1 fruit fly cellular context compared by ENCODE assay signal in genomic region chr2L:14474987-14475386, dm6.
TF ChIP-seq lines count a peak whose summit lies in the region.

No protein-coding gene starts in this region.

TF ChIP-seq in whole organism, embryonic, 481 proteins besides CTCF, POLR2A, EP300 and RAD21 (continued from another document and continues in another):
- peak; percentile 61 for TF ChIP-seq dmrt99B (tag; optimal IDR thresholded peaks at IDR 0.05; lab: Kevin White, UChicago)
- no peak for TF ChIP-seq HLH54F (GFP tag; optimal IDR thresholded peaks at IDR 0.05; lab: Kevin White, UChicago)
- TF ChIP-seq CG34422 (GFP tag; IDR thresholded peaks at IDR 0.05; lab: Robert Waterston, UW), result 0 out of 3 replicates have a peak, but pooled peaks have one; percentile 12
- peak; percentile 41 for TF ChIP-seq Nf-YC (tag; optimal IDR thresholded peaks at IDR 0.05; lab: Kevin White, UChicago)
- no peak for TF ChIP-seq zf30C (GFP tag; optimal IDR thresholded peaks at IDR 0.05; lab: Kevin White, UChicago)
- TF ChIP-seq Eip74EF (GFP tag; optimal IDR thresholded peaks at IDR 0.05; lab: Kevin White, UChicago), result no peak
- no peak for TF ChIP-seq hbn (GFP tag; IDR thresholded peaks at IDR 0.05; lab: Robert Waterston, UW; ENCODE audit: partially characterized antibody)
- no peak for TF ChIP-seq CG9876 (GFP tag; optimal IDR thresholded peaks at IDR 0.05; lab: Kevin White, UChicago)
- peak; percentile 64 for TF ChIP-seq CG6254 (GFP tag; optimal IDR thresholded peaks at IDR 0.05; lab: Kevin White, UChicago)
- TF ChIP-seq Dad (GFP tag; optimal IDR thresholded peaks at IDR 0.05; lab: Kevin White, UChicago), result no peak
- no peak for TF ChIP-seq Hr39 (optimal IDR thresholded peaks at IDR 0.05; lab: Kevin White, UChicago)
- TF ChIP-seq croc (GFP tag; conservative IDR thresholded peaks at IDR 0.05; lab: Robert Waterston, UW), result no peak; the same call in 2 of the 3 replicates
- TF ChIP-seq nerfin-1 (tag; optimal IDR thresholded peaks at IDR 0.05; lab: Kevin White, UChicago), result peak; percentile 68
- no peak for TF ChIP-seq CG9609 (GFP tag; optimal IDR thresholded peaks at IDR 0.05; lab: Kevin White, UChicago)
- no peak for TF ChIP-seq CG42726 (GFP tag; IDR thresholded peaks at IDR 0.05; lab: Robert Waterston, UW; ENCODE audit: partially characterized antibody)
- TF ChIP-seq CG6791 (GFP tag; IDR thresholded peaks at IDR 0.05; lab: Robert Waterston, UW; ENCODE audit: partially characterized antibody), result no peak
- TF ChIP-seq CG1529 (GFP tag; optimal IDR thresholded peaks at IDR 0.05; lab: Kevin White, UChicago), result peak; percentile 66
- no peak for TF ChIP-seq grn (GFP tag; optimal IDR thresholded peaks at IDR 0.05; lab: Kevin White, UChicago)
- no peak for TF ChIP-seq CG11398 (GFP tag; optimal IDR thresholded peaks at IDR 0.05; lab: Kevin White, UChicago)
- no peak for TF ChIP-seq pnt (GFP tag; optimal IDR thresholded peaks at IDR 0.05; lab: Kevin White, UChicago)
- no peak for TF ChIP-seq chn (GFP tag; optimal IDR thresholded peaks at IDR 0.05; lab: Kevin White, UChicago)
- TF ChIP-seq CG7271 (tag; optimal IDR thresholded peaks at IDR 0.05; lab: Kevin White, UChicago), result no peak
- no peak for TF ChIP-seq zfh1 (GFP tag; IDR thresholded peaks at IDR 0.05; lab: Robert Waterston, UW)
- TF ChIP-seq bsh (GFP tag; optimal IDR thresholded peaks at IDR 0.05; lab: Kevin White, UChicago), result peak; percentile 47 to 77
- TF ChIP-seq CG10979 (tag; optimal IDR thresholded peaks at IDR 0.05; lab: Kevin White, UChicago), result peak; percentile 55
- TF ChIP-seq CG5180 (GFP tag; optimal IDR thresholded peaks at IDR 0.05; lab: Kevin White, UChicago), result peak; percentile 40
- TF ChIP-seq Vsx1 (GFP tag; optimal IDR thresholded peaks at IDR 0.05; lab: Kevin White, UChicago), result no peak
- TF ChIP-seq CG2199 (GFP tag; IDR thresholded peaks at IDR 0.05; lab: Robert Waterston, UW), result no peak
- peak; percentile 25 for TF ChIP-seq cwo (GFP tag; optimal IDR thresholded peaks at IDR 0.05; lab: Kevin White, UChicago)
- TF ChIP-seq tx (GFP tag; optimal IDR thresholded peaks at IDR 0.05; lab: Kevin White, UChicago), result no peak
- TF ChIP-seq Hr51 (GFP tag; optimal IDR thresholded peaks at IDR 0.05; lab: Kevin White, UChicago), result peak in 1 of 2 experiments; percentile 65
- peak; percentile 82 for TF ChIP-seq gcm (GFP tag; optimal IDR thresholded peaks at IDR 0.05; lab: Kevin White, UChicago)
- TF ChIP-seq CG31388 (GFP tag; optimal IDR thresholded peaks at IDR 0.05; lab: Kevin White, UChicago), result no peak
- no peak for TF ChIP-seq insv (GFP tag; optimal IDR thresholded peaks at IDR 0.05; lab: Kevin White, UChicago)
- TF ChIP-seq toy (GFP tag; IDR thresholded peaks at IDR 0.05; lab: Robert Waterston, UW), result no peak
- no peak for TF ChIP-seq Opbp (GFP tag; IDR thresholded peaks at IDR 0.05; lab: Robert Waterston, UW; ENCODE audit: partially characterized antibody)
- TF ChIP-seq CG1233 (GFP tag; optimal IDR thresholded peaks at IDR 0.05; lab: Kevin White, UChicago), result peak; percentile 56
- TF ChIP-seq Sox100B (GFP tag; optimal IDR thresholded peaks at IDR 0.05; lab: Kevin White, UChicago), result peak; percentile 56
- TF ChIP-seq CG30431 (GFP tag; optimal IDR thresholded peaks at IDR 0.05; lab: Kevin White, UChicago), result no peak
- TF ChIP-seq bbx (GFP tag; IDR thresholded peaks at IDR 0.05; lab: Robert Waterston, UW; ENCODE audit: partially characterized antibody), result no peak
- TF ChIP-seq phol (tag; optimal IDR thresholded peaks at IDR 0.05; lab: Kevin White, UChicago), result peak; percentile 78
- TF ChIP-seq pan (optimal IDR thresholded peaks at IDR 0.05; lab: Kevin White, UChicago), result no peak
- TF ChIP-seq pan (GFP tag; optimal IDR thresholded peaks at IDR 0.05 in 1 of 2, IDR thresholded peaks at IDR 0.05 in 1 of 2), result peak in 1 of 2 experiments; percentile 36
- TF ChIP-seq CG3281 (GFP tag; optimal IDR thresholded peaks at IDR 0.05; lab: Kevin White, UChicago), result peak; percentile 31
- no peak for TF ChIP-seq C15 (GFP tag; IDR thresholded peaks at IDR 0.05; lab: Robert Waterston, UW)
- no peak for TF ChIP-seq CG11696 (GFP tag; IDR thresholded peaks at IDR 0.05; lab: Robert Waterston, UW)
- TF ChIP-seq MTF-1 (GFP tag; optimal IDR thresholded peaks at IDR 0.05; lab: Kevin White, UChicago; ENCODE audit: borderline replicate concordance), result peak; percentile 16
- peak; percentile 42 for TF ChIP-seq nom (GFP tag; optimal IDR thresholded peaks at IDR 0.05; lab: Kevin White, UChicago)
- no peak for TF ChIP-seq sisA (GFP tag; IDR thresholded peaks at IDR 0.05; lab: Robert Waterston, UW)
- TF ChIP-seq CG18619 (GFP tag; optimal IDR thresholded peaks at IDR 0.05; lab: Kevin White, UChicago), result no peak
- no peak for TF ChIP-seq wor (GFP tag; IDR thresholded peaks at IDR 0.05; lab: Robert Waterston, UW)
- no peak for TF ChIP-seq sr (GFP tag; IDR thresholded peaks at IDR 0.05; lab: Robert Waterston, UW)
- TF ChIP-seq tna (GFP tag; IDR thresholded peaks at IDR 0.05; lab: Robert Waterston, UW; ENCODE audit: partially characterized antibody), result no peak
- TF ChIP-seq CG14050 (GFP tag; IDR thresholded peaks at IDR 0.05; lab: Robert Waterston, UW), result peak; percentile 40; the same call in 2 of the 3 replicates
- peak; percentile 41 for TF ChIP-seq CG15011 (GFP tag; optimal IDR thresholded peaks at IDR 0.05; lab: Kevin White, UChicago)
- TF ChIP-seq bcd (GFP tag; optimal IDR thresholded peaks at IDR 0.05; lab: Kevin White, UChicago), result peak; percentile 10
- no peak for TF ChIP-seq fru (optimal IDR thresholded peaks at IDR 0.05; lab: Kevin White, UChicago)
- no peak for TF ChIP-seq B-H2 (GFP tag; optimal IDR thresholded peaks at IDR 0.05; lab: Kevin White, UChicago)
- TF ChIP-seq CG11456 (GFP tag; IDR thresholded peaks at IDR 0.05; lab: Robert Waterston, UW), result no peak
- TF ChIP-seq D19B (GFP tag; optimal IDR thresholded peaks at IDR 0.05; lab: Kevin White, UChicago), result no peak
- TF ChIP-seq ken (GFP tag; IDR thresholded peaks at IDR 0.05; lab: Robert Waterston, UW), result no peak
- TF ChIP-seq B-H1 (GFP tag; IDR thresholded peaks at IDR 0.05; lab: Robert Waterston, UW), result no peak
- TF ChIP-seq jumu (GFP tag; optimal IDR thresholded peaks at IDR 0.05; lab: Kevin White, UChicago), result no peak
- no peak for TF ChIP-seq otp (GFP tag; IDR thresholded peaks at IDR 0.05; lab: Robert Waterston, UW)
- no peak for TF ChIP-seq Camta (GFP tag; optimal IDR thresholded peaks at IDR 0.05; lab: Kevin White, UChicago)
- 0 out of 2 replicates have a peak, but pooled peaks have one; percentile 50 for TF ChIP-seq CG32767 (GFP tag; IDR thresholded peaks at IDR 0.05; lab: Robert Waterston, UW)
- no peak for TF ChIP-seq sd (tag; optimal IDR thresholded peaks at IDR 0.05; lab: Kevin White, UChicago)
- no peak for TF ChIP-seq Six4 (GFP tag; optimal IDR thresholded peaks at IDR 0.05; lab: Kevin White, UChicago)
- TF ChIP-seq CG6765 (GFP tag; optimal IDR thresholded peaks at IDR 0.05; lab: Kevin White, UChicago), result peak; percentile 34
- no peak for TF ChIP-seq CG18011 (GFP tag; optimal IDR thresholded peaks at IDR 0.05; lab: Kevin White, UChicago)
- TF ChIP-seq usp (GFP tag; optimal IDR thresholded peaks at IDR 0.05; lab: Kevin White, UChicago), result no peak
- TF ChIP-seq CG10431 (GFP tag; optimal IDR thresholded peaks at IDR 0.05; lab: Kevin White, UChicago), result peak; percentile 44
- no peak for TF ChIP-seq pros (GFP tag; optimal IDR thresholded peaks at IDR 0.05; lab: Kevin White, UChicago)
- peak; percentile 57 for TF ChIP-seq CG9437 (GFP tag; optimal IDR thresholded peaks at IDR 0.05; lab: Kevin White, UChicago)
- TF ChIP-seq Lpt (GFP tag; optimal IDR thresholded peaks at IDR 0.05; lab: Kevin White, UChicago), result no peak
- peak; percentile 27; the same call in 1 of the 2 replicates for TF ChIP-seq CG32772 (GFP tag; IDR thresholded peaks at IDR 0.05; lab: Robert Waterston, UW)
- TF ChIP-seq CG12769 (tag; optimal IDR thresholded peaks at IDR 0.05; lab: Kevin White, UChicago), result no peak
- TF ChIP-seq CG31365 (tag; optimal IDR thresholded peaks at IDR 0.05; lab: Kevin White, UChicago), result peak; percentile 29
- TF ChIP-seq HmgZ (tag; optimal IDR thresholded peaks at IDR 0.05; lab: Kevin White, UChicago), result peak; percentile 4
- no peak for TF ChIP-seq Atf6 (GFP tag; IDR thresholded peaks at IDR 0.05; lab: Robert Waterston, UW)
- no peak for TF ChIP-seq hkb (optimal IDR thresholded peaks at IDR 0.05; lab: Kevin White, UChicago)
- no peak for TF ChIP-seq hkb (GFP tag; IDR thresholded peaks at IDR 0.05; lab: Robert Waterston, UW)
- no peak for TF ChIP-seq gfzf (GFP tag; optimal IDR thresholded peaks at IDR 0.05; lab: Kevin White, UChicago)
- TF ChIP-seq ind (GFP tag; optimal IDR thresholded peaks at IDR 0.05; lab: Kevin White, UChicago), result peak; percentile 1
- no peak for TF ChIP-seq cad (GFP tag; optimal IDR thresholded peaks at IDR 0.05; lab: Kevin White, UChicago)
- TF ChIP-seq Xrp1 (GFP tag; IDR thresholded peaks at IDR 0.05; lab: Robert Waterston, UW), result peak; percentile 67
- no peak for TF ChIP-seq HLHmδ (GFP tag; optimal IDR thresholded peaks at IDR 0.05; lab: Kevin White, UChicago)
- TF ChIP-seq twi (tag; optimal IDR thresholded peaks at IDR 0.05; lab: Kevin White, UChicago), result no peak
- no peak for TF ChIP-seq CG1647 (GFP tag; optimal IDR thresholded peaks at IDR 0.05; lab: Kevin White, UChicago)
- no peak for TF ChIP-seq CG15601 (tag; optimal IDR thresholded peaks at IDR 0.05; lab: Kevin White, UChicago)
- no peak for TF ChIP-seq CG3847 (GFP tag; IDR thresholded peaks at IDR 0.05; lab: Robert Waterston, UW)
- TF ChIP-seq CG34224 (GFP tag; IDR thresholded peaks at IDR 0.05; lab: Robert Waterston, UW; ENCODE audit: partially characterized antibody), result no peak
- no peak for TF ChIP-seq eyg (GFP tag; optimal IDR thresholded peaks at IDR 0.05; lab: Kevin White, UChicago)
- no peak for TF ChIP-seq lov (optimal IDR thresholded peaks at IDR 0.05; lab: Kevin White, UChicago)
- TF ChIP-seq lov (GFP tag; IDR thresholded peaks at IDR 0.05; lab: Robert Waterston, UW), result 0 out of 3 replicates have a peak, but pooled peaks have one; percentile 10
- no peak for TF ChIP-seq al (GFP tag; IDR thresholded peaks at IDR 0.05; lab: Robert Waterston, UW)
- peak; percentile 18; the same call in 1 of the 2 replicates for TF ChIP-seq stc (GFP tag; IDR thresholded peaks at IDR 0.05; lab: Robert Waterston, UW)
- TF ChIP-seq emc (GFP tag; optimal IDR thresholded peaks at IDR 0.05; lab: Kevin White, UChicago), result no peak
- no peak for TF ChIP-seq YL-1 (GFP tag; optimal IDR thresholded peaks at IDR 0.05; lab: Kevin White, UChicago)
- TF ChIP-seq Fer1 (GFP tag; optimal IDR thresholded peaks at IDR 0.05; lab: Kevin White, UChicago), result peak; percentile 68
- TF ChIP-seq CG9215 (GFP tag; IDR thresholded peaks at IDR 0.05; lab: Robert Waterston, UW), result no peak
- TF ChIP-seq Ssrp (tag; optimal IDR thresholded peaks at IDR 0.05; lab: Kevin White, UChicago), result peak; percentile 63
- TF ChIP-seq CG17829 (tag; optimal IDR thresholded peaks at IDR 0.05; lab: Kevin White, UChicago), result peak; percentile 75
- TF ChIP-seq ewg (GFP tag; optimal IDR thresholded peaks at IDR 0.05; lab: Kevin White, UChicago), result no peak
- TF ChIP-seq Doc3 (GFP tag; IDR thresholded peaks at IDR 0.05; lab: Robert Waterston, UW; ENCODE audit: partially characterized antibody), result no peak
- TF ChIP-seq pita (GFP tag; optimal IDR thresholded peaks at IDR 0.05; lab: Kevin White, UChicago), result no peak
- TF ChIP-seq Poxn (GFP tag; IDR thresholded peaks at IDR 0.05; lab: Robert Waterston, UW), result no peak
- no peak for TF ChIP-seq CG5953 (GFP tag; IDR thresholded peaks at IDR 0.05; lab: Robert Waterston, UW)
- no peak for TF ChIP-seq Ada2b (GFP tag; IDR thresholded peaks at IDR 0.05; lab: Robert Waterston, UW)
- TF ChIP-seq tup (GFP tag; optimal IDR thresholded peaks at IDR 0.05; lab: Kevin White, UChicago), result no peak
- no peak for TF ChIP-seq klu (GFP tag; IDR thresholded peaks at IDR 0.05; lab: Robert Waterston, UW)
- no peak for TF ChIP-seq ssp (GFP tag; IDR thresholded peaks at IDR 0.05; lab: Robert Waterston, UW)
- TF ChIP-seq esg (GFP tag; conservative IDR thresholded peaks at IDR 0.05; lab: Robert Waterston, UW), result 0 out of 2 replicates have a peak, but pooled peaks have one; percentile 20
- TF ChIP-seq CG16779 (GFP tag; IDR thresholded peaks at IDR 0.05; lab: Robert Waterston, UW), result no peak
- no peak for TF ChIP-seq Side (GFP tag; optimal IDR thresholded peaks at IDR 0.05; lab: Kevin White, UChicago)
- TF ChIP-seq CG7786 (GFP tag; optimal IDR thresholded peaks at IDR 0.05; lab: Kevin White, UChicago), result no peak
- no peak for TF ChIP-seq unc-4 (GFP tag; IDR thresholded peaks at IDR 0.05; lab: Robert Waterston, UW; ENCODE audit: partially characterized antibody)
- no peak for TF ChIP-seq CG17912 (GFP tag; optimal IDR thresholded peaks at IDR 0.05; lab: Kevin White, UChicago)
- TF ChIP-seq sc (optimal IDR thresholded peaks at IDR 0.05; lab: Kevin White, UChicago), result no peak
- TF ChIP-seq sc (GFP tag; optimal IDR thresholded peaks at IDR 0.05; lab: Kevin White, UChicago), result peak; percentile 42
- peak; percentile 74 for TF ChIP-seq grau (tag; optimal IDR thresholded peaks at IDR 0.05; lab: Kevin White, UChicago)
- TF ChIP-seq CG7556 (GFP tag; optimal IDR thresholded peaks at IDR 0.05; lab: Kevin White, UChicago), result peak; percentile 74
- peak; percentile 58 for TF ChIP-seq CG15269 (tag; optimal IDR thresholded peaks at IDR 0.05; lab: Kevin White, UChicago)
- peak; percentile 63 for TF ChIP-seq CG12219 (GFP tag; optimal IDR thresholded peaks at IDR 0.05; lab: Kevin White, UChicago)
- TF ChIP-seq Rx (GFP tag; IDR thresholded peaks at IDR 0.05; lab: Robert Waterston, UW), result no peak
- TF ChIP-seq CG12155 (GFP tag; optimal IDR thresholded peaks at IDR 0.05; lab: Kevin White, UChicago), result peak; percentile 16
- TF ChIP-seq eve (GFP tag; optimal IDR thresholded peaks at IDR 0.05; lab: Kevin White, UChicago), result peak in 1 of 2 experiments; percentile 68
- TF ChIP-seq fd3F (GFP tag; optimal IDR thresholded peaks at IDR 0.05; lab: Kevin White, UChicago), result no peak
- peak; percentile 7 for TF ChIP-seq CHES-1-like (GFP tag; optimal IDR thresholded peaks at IDR 0.05; lab: Kevin White, UChicago)
- TF ChIP-seq CG11247 (GFP tag; IDR thresholded peaks at IDR 0.05; lab: Robert Waterston, UW), result no peak
- TF ChIP-seq CG7357 (GFP tag; IDR thresholded peaks at IDR 0.05; lab: Robert Waterston, UW), result no peak
- no peak for TF ChIP-seq CG4360 (GFP tag; IDR thresholded peaks at IDR 0.05; lab: Robert Waterston, UW)
- no peak for TF ChIP-seq CG14667 (GFP tag; IDR thresholded peaks at IDR 0.05; lab: Robert Waterston, UW)
- TF ChIP-seq D19A (tag; optimal IDR thresholded peaks at IDR 0.05; lab: Kevin White, UChicago), result peak; percentile 49
- TF ChIP-seq jigr1 (GFP tag; IDR thresholded peaks at IDR 0.05; lab: Robert Waterston, UW), result no peak
